Worm (Caenorhabditis elegans) whole organism, early embryonic: ENCODE results near the gene glo-4.

Source experiments
- B0310.2 ChIP-seq: sonication (generic microtip); optimal IDR thresholded peaks from 2 replicates; lab custom pipeline; 2016; ENCODE audit warnings: mild to moderate bottlenecking, missing genetic modification characterization, missing compliant biosample characterization
- aly-1 ChIP-seq: sonication (generic microtip); optimal IDR thresholded peaks from 2 replicates; lab custom pipeline; 2016; ENCODE audit warnings: missing genetic modification characterization, missing compliant biosample characterization
- ama-1 ChIP-seq: fragments of 150-350 bp; optimal IDR thresholded peaks from 2 replicates; lab custom pipeline; 2014
- ceh-13 ChIP-seq: fragments of 200-800 bp; sonication (Bioruptor generic); optimal IDR thresholded peaks from 2 replicates; lab custom pipeline; 2018; ENCODE audit warnings: mild to moderate bottlenecking, missing genetic modification characterization, missing compliant biosample characterization
- ceh-36 ChIP-seq: sonication (generic microtip); optimal IDR thresholded peaks from 2 replicates; lab custom pipeline; 2016; ENCODE audit warnings: missing genetic modification characterization, inconsistent platforms, missing compliant biosample characterization
- ets-7 ChIP-seq: sonication (generic microtip); optimal IDR thresholded peaks from 2 replicates; lab custom pipeline; 2016; ENCODE audit warnings: missing genotype, missing genetic modification characterization, missing compliant biosample characterization
- flt-1 ChIP-seq: fragments of 200-800 bp; sonication (Bioruptor generic); IDR thresholded peaks from 2 replicates; pipeline ENCODE4 v1.3.6; 2022; ENCODE audit warnings: missing genetic modification characterization, missing compliant biosample characterization
- hmg-4 ChIP-seq: fragments of 200-800 bp; sonication (Bioruptor generic); optimal IDR thresholded peaks from 2 replicates; lab custom pipeline; 2018; ENCODE audit warnings: mild to moderate bottlenecking, missing genetic modification characterization, missing compliant biosample characterization
- hnd-1 ChIP-seq: sonication (generic microtip); optimal IDR thresholded peaks from 2 replicates; lab custom pipeline; 2016; ENCODE audit warnings: missing genetic modification characterization, missing compliant biosample characterization
- scrt-1 ChIP-seq: fragments of 200-800 bp; sonication (Bioruptor generic); IDR thresholded peaks from 2 replicates; pipeline ENCODE4 v1.3.6; 2022; ENCODE audit warnings: missing genetic modification characterization, missing compliant biosample characterization
- sea-1 ChIP-seq: fragments of 200-800 bp; sonication (Bioruptor generic); conservative IDR thresholded peaks from 2 replicates; pipeline ENCODE4 v1.3.6; 2022; ENCODE audit warnings: missing genetic modification characterization, missing compliant biosample characterization
- tbx-11 ChIP-seq: fragments of 200-800 bp; sonication (Bioruptor generic); IDR thresholded peaks from 2 replicates; pipeline ENCODE4 v1.3.6; 2022; ENCODE audit warnings: missing genetic modification characterization, missing compliant biosample characterization
- tra-4 ChIP-seq: sonication (generic microtip); optimal IDR thresholded peaks from 2 replicates; lab custom pipeline; 2017; ENCODE audit warnings: missing genetic modification characterization, missing compliant biosample characterization

DNA sequence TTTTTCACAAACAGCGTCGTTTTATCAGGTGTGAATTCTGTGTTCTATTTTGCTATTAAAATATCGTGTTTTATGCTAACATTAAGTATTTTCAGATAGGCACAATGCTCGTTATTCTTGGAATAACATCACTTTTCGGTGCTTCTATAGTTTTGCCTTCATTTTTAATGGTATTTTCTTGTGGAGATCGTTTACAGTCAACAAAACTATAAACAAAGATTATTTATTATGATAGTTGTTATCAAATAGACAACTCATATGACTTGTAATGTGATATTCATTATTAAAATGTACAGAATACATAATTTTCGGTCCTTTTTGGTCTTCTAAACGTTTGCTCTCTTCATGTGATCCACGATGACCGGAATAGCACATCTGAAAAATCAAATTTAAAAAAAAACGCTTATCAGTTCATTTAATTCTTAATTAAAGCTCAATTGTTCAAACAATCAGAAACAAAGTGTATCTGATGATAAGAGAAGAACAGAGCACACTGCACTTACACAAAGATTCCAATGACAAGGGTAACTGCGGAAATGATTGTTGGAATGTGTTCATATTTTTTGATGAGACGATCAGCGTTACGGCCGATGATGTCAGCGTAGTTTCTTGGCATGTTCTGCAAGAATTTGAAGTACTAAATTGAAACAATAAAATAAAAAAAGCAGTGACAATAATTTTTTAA, 11.1 kb upstream of the glo-4 start, which contains the start of gene F07C3.9:
- no peak for TF ChIP-seq flt-1
- TF ChIP-seq ama-1 (lab: Kevin White, UChicago) = no peak
- no peak for TF ChIP-seq sea-1
- TF ChIP-seq tra-4 = no peak
- no peak for TF ChIP-seq ceh-13 (GFP tag; lab: Kevin White, UChicago)
- no peak for TF ChIP-seq tbx-11
- TF ChIP-seq hnd-1 = no peak
- no peak for TF ChIP-seq hmg-4 (GFP tag; lab: Kevin White, UChicago)
- TF ChIP-seq B0310.2 (tag; lab: Kevin White, UChicago) = no peak
- TF ChIP-seq ceh-36 = no peak
- no peak for TF ChIP-seq ets-7 (tag; lab: Kevin White, UChicago)
- no peak for TF ChIP-seq aly-1 (tag; lab: Kevin White, UChicago)
- no peak for TF ChIP-seq scrt-1 (GFP tag; lab: Robert Waterston, UW)
